Worm (Caenorhabditis elegans): ENCODE results near the gene efl-1.

- TF ChIP-seq ZK546.5 (tag; optimal IDR thresholded peaks at IDR 0.05) (no peak), F13H6.1 (tag; optimal IDR thresholded peaks at IDR 0.05) (no peak)
Observed at ce11 chrV:16911294-16911693, 54.2 kb downstream of the efl-1 start.
